Fruit fly (Drosophila melanogaster): ENCODE results near the gene rdx.

The rdx gene

DNA sequence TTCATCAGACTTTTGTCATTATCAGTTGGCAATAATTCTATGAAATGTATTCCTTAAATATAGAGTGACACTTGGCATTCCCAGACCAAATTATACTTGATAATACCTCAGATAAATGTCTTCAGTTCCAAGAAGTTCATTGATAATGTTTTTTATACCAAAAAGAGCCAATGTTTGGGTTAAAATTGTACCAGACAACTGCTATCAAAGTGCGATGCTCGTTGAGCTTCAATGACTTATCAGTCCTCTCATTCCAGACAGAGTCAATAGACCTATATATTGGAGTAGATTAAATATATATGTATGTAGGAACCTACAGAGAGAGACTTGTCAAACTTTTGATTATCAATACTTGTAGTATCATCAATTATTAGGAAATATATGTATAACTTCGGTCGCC, 33.4 kb upstream of the rdx start:
- no peak for TF ChIP-seq CG12605 (GFP tag; IDR thresholded peaks at IDR 0.05)
- TF ChIP-seq Pif1A (GFP tag; optimal IDR thresholded peaks at IDR 0.05), result no peak
- no peak for TF ChIP-seq CG32121 (GFP tag; IDR thresholded peaks at IDR 0.05)
- no peak for TF ChIP-seq gl (tag; optimal IDR thresholded peaks at IDR 0.05)
- TF ChIP-seq EcR (GFP tag; optimal IDR thresholded peaks at IDR 0.05), result peak; percentile 77

DNA sequence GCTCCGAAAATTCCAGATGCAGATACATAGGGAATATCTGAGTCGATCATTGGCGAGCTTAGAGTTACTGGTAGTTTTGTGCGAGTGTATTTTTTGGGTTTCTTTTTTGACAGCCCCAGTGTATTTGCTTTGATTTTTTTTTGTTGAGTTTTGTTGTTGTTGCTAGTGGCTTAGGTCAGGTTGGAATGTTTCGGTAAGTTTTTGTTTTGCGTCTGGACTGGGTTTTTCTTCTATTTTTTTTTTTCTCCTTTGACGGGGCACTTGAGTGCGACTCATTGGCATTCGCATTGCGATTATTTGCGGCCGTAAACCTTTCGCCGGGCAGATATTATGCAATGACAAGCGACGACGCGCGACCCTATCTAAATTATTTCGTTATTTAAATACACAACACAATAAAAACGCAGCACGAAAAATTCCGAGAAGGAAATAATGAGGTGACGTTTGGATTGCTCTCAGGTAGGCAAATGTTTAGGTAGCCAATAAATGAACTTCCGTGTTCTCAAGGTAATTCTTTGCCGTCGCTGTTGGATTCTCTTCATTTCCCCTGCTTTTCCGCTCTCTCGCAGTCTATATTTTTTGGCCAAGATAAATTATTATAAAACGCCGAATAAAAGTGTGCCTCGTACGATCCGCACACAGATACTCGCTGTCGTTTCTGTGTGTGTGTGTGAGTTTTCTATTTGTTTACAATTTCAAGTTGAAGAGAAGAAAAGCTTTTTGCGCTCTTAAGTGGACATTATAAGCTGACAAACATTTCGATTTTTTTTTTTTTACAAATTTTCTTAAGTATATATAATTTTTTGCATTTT, 32.5 kb upstream of the rdx start:
- no peak for TF ChIP-seq CG9948 (tag; optimal IDR thresholded peaks at IDR 0.05)
- no peak for TF ChIP-seq CG4496 (GFP tag; IDR thresholded peaks at IDR 0.05)
- TF ChIP-seq EcR (GFP tag; optimal IDR thresholded peaks at IDR 0.05), result no peak
- TF ChIP-seq CG10348 (GFP tag; IDR thresholded peaks at IDR 0.05), result no peak
- TF ChIP-seq CG13204 (GFP tag; optimal IDR thresholded peaks at IDR 0.05), result no peak
- no peak for TF ChIP-seq CG12605 (GFP tag; IDR thresholded peaks at IDR 0.05)
- no peak for TF ChIP-seq rn (GFP tag; IDR thresholded peaks at IDR 0.05)
- no peak for TF ChIP-seq Snoo (tag; optimal IDR thresholded peaks at IDR 0.05)

DNA sequence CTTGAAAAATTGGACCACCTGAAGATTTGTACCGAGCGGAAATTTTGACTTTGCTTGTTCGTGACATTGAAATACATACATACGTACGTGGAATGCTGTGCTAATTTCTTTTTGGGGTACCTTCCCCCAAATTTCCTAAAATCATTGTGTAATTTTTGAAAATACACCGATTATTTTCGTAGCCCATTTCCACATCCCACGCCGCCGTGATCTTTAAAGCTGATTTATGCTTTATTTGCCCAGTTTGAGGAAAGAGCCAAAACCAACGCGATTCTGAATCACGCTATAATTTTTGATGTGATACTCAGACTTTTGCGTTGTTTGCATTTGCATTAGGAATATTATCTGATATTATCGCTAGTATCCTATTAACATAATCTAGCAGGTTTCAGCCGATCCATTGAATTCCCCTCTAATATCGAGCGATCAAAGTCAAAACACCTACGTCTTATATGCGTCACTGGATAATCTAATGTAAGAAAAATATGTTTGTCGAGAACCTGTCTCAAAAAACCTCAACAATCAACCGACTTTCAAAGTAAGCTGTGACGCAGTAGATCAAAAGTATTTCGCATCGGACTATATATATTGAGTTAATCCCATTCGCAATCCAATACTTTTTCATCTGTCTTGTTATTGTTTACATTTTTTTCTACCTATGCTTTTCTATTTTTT, 31.1 kb upstream of the rdx start:
- TF ChIP-seq CG14655 (GFP tag; optimal IDR thresholded peaks at IDR 0.05), result no peak
- no peak for TF ChIP-seq rn (GFP tag; IDR thresholded peaks at IDR 0.05)
- no peak for TF ChIP-seq CG12605 (GFP tag; IDR thresholded peaks at IDR 0.05)
- TF ChIP-seq Snoo (tag; optimal IDR thresholded peaks at IDR 0.05), result no peak
- TF ChIP-seq CG13204 (GFP tag; optimal IDR thresholded peaks at IDR 0.05), result no peak
- TF ChIP-seq CG4496 (GFP tag; IDR thresholded peaks at IDR 0.05), result no peak
- no peak for TF ChIP-seq CG9948 (tag; optimal IDR thresholded peaks at IDR 0.05)
- TF ChIP-seq fd96Ca (GFP tag; IDR thresholded peaks at IDR 0.05), result no peak
- no peak for TF ChIP-seq Pif1B (GFP tag; optimal IDR thresholded peaks at IDR 0.05)
- no peak for TF ChIP-seq CG8159 (tag; optimal IDR thresholded peaks at IDR 0.05)
- no peak for TF ChIP-seq D1 (tag; optimal IDR thresholded peaks at IDR 0.05)
- TF ChIP-seq CG15710 (tag; optimal IDR thresholded peaks at IDR 0.05), result no peak
- TF ChIP-seq CG17806 (tag; optimal IDR thresholded peaks at IDR 0.05), result no peak
- no peak for TF ChIP-seq CG34367 (tag; optimal IDR thresholded peaks at IDR 0.05)
- no peak for TF ChIP-seq Pif1A (GFP tag; optimal IDR thresholded peaks at IDR 0.05)
- no peak for TF ChIP-seq gl (tag; optimal IDR thresholded peaks at IDR 0.05)
- no peak for TF ChIP-seq CG8301 (tag; optimal IDR thresholded peaks at IDR 0.05)
- no peak for TF ChIP-seq CG10348 (GFP tag; IDR thresholded peaks at IDR 0.05)
- no peak for TF ChIP-seq Ets98B (GFP tag; IDR thresholded peaks at IDR 0.05)
- TF ChIP-seq EcR (GFP tag; optimal IDR thresholded peaks at IDR 0.05), result no peak

DNA sequence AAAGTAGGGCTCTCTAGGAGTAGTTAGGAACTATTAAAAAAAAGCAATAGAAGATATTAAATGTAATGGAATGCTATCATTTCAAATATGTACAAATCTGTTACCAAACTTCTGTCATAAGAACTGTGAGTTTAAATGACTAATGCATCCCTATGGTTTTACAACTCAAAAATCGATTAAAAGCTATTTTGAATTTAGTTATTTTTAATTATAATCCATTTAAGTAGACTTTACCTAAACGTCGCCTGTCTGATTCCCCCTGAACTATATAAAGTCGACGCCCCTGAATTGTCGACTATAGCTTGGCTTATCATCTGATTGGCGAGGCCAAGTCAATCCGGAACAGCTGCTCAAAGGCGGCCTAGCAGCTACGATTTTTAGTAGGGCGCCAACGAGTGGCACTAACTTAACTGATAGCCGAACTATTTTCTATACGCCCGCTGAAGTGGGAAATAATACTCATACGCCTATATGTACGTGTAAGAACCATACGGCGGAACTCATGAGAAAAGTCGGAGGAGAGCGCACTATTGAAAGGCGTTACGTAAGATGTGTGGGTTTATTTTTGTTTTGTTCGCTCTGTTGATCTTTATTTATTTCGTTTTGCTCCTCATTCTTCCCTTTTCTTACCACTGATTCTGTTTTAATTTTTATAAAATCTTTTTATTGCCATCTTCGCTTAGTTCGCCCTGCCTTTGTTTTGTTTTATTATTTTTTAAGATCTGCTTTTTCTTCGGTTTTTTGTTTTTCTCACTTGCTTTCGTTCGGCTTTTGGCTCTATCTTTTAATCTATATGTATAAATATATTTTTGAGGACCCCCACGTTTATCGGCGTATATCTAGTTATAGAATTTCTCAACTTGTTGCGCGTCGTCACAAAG, 30.4 kb upstream of the rdx start:
- no peak for TF ChIP-seq rn (GFP tag; IDR thresholded peaks at IDR 0.05)
- no peak for TF ChIP-seq CG12605 (GFP tag; IDR thresholded peaks at IDR 0.05)
- peak; percentile 66 for TF ChIP-seq CG14655 (GFP tag; optimal IDR thresholded peaks at IDR 0.05)
- TF ChIP-seq D1 (tag; optimal IDR thresholded peaks at IDR 0.05), result peak; percentile 28
- TF ChIP-seq fd96Ca (GFP tag; IDR thresholded peaks at IDR 0.05), result no peak
- peak; percentile 49 for TF ChIP-seq CG8301 (tag; optimal IDR thresholded peaks at IDR 0.05)
- TF ChIP-seq EcR (GFP tag; optimal IDR thresholded peaks at IDR 0.05), result peak; percentile 42
- peak; percentile 81 for TF ChIP-seq CG9948 (tag; optimal IDR thresholded peaks at IDR 0.05)
- TF ChIP-seq Pif1A (GFP tag; optimal IDR thresholded peaks at IDR 0.05), result peak; percentile 40
- peak; percentile 86 for TF ChIP-seq CG17806 (tag; optimal IDR thresholded peaks at IDR 0.05)
- TF ChIP-seq Snoo (tag; optimal IDR thresholded peaks at IDR 0.05), result no peak
- no peak for TF ChIP-seq Ets98B (GFP tag; IDR thresholded peaks at IDR 0.05)
- TF ChIP-seq CG34367 (tag; optimal IDR thresholded peaks at IDR 0.05), result peak; percentile 70
- TF ChIP-seq CG10348 (GFP tag; IDR thresholded peaks at IDR 0.05), result no peak
- TF ChIP-seq CG32121 (GFP tag; IDR thresholded peaks at IDR 0.05), result no peak
- peak; percentile 66 for TF ChIP-seq CG4496 (GFP tag; IDR thresholded peaks at IDR 0.05)
- no peak for TF ChIP-seq Pif1B (GFP tag; optimal IDR thresholded peaks at IDR 0.05)
- peak; percentile 90 for TF ChIP-seq CG15710 (tag; optimal IDR thresholded peaks at IDR 0.05)
- peak; percentile 17 for TF ChIP-seq gl (tag; optimal IDR thresholded peaks at IDR 0.05)
- peak; percentile 94 for TF ChIP-seq CG8159 (tag; optimal IDR thresholded peaks at IDR 0.05)
- no peak for TF ChIP-seq CG13204 (GFP tag; optimal IDR thresholded peaks at IDR 0.05)
